Worm (Caenorhabditis elegans): ENCODE measurements around the gene F35F10.7.

DNA sequence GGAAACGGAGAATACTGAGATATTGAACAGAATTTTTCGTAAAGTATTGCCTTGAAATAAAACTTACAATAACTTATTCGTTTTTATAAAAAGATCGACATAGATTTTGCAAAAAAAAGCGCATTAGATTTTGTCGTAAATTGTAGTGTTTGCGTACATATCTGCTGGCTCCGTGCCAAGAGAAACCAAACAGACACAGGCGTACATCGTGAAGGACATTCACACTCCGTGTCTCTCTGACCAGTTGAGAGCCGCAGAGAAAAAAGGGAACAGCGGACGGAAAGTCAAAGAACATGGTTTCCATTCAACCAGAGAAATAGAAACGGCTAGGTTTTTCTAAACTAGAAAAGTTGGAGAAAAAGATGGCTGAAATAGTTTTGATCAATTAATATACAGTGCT, 28.1 kb upstream of the F35F10.7 start, which contains the start of gene arrd-19:
- TF ChIP-seq F13C5.2 (tag; optimal IDR thresholded peaks at IDR 0.05) (no peak), tbx-11 (GFP tag; IDR thresholded peaks at IDR 0.05) (no peak), tra-4 (tag; optimal IDR thresholded peaks at IDR 0.05) (no peak), ama-1 (optimal IDR thresholded peaks at IDR 0.05) (no peak), flt-1 (GFP tag; IDR thresholded peaks at IDR 0.05) (no peak), tbx-37 (GFP tag; conservative IDR thresholded peaks at IDR 0.05) (no peak), sea-1 (GFP tag; conservative IDR thresholded peaks at IDR 0.05) (no peak), ets-7 (tag; optimal IDR thresholded peaks at IDR 0.05) (no peak), scrt-1 (GFP tag; IDR thresholded peaks at IDR 0.05) (no peak)

All from whole organism, early embryonic.